Fruit fly (Drosophila melanogaster) whole organism, embryonic: ENCODE results near the gene CG33282.

ENCODE experiments used
- Antp ChIP-seq: fragments of 200-800 bp; sonication (Bioruptor generic); optimal IDR thresholded peaks from 3 replicates; lab custom pipeline; 2016; ENCODE audit warnings: missing biosample characterization, missing genetic modification characterization
- CG10209 ChIP-seq: fragments of 200-800 bp; sonication (Bioruptor generic); optimal IDR thresholded peaks from 3 replicates; lab custom pipeline; 2017; ENCODE audit warnings: missing biosample characterization, mild to moderate bottlenecking, missing genetic modification characterization, missing genetic modification reagents
- CG10462 ChIP-seq: fragments of 200-800 bp; sonication (Bioruptor generic); optimal IDR thresholded peaks from 2 replicates; lab custom pipeline; 2016; ENCODE audit warnings: missing biosample characterization, missing genetic modification characterization
- CG10543 ChIP-seq: fragments of 200-800 bp; sonication (Bioruptor generic); optimal IDR thresholded peaks from 3 replicates; lab custom pipeline; 2017; ENCODE audit warnings: missing biosample characterization, mild to moderate bottlenecking, missing genetic modification characterization, moderate library complexity
- CG10565 ChIP-seq: fragments of 200-800 bp; sonication (Bioruptor generic); optimal IDR thresholded peaks from 3 replicates; lab custom pipeline; 2016; ENCODE audit warnings: missing biosample characterization, mild to moderate bottlenecking, missing genetic modification characterization
- CG11456 ChIP-seq: fragments of 200-800 bp; sonication (Bioruptor generic); IDR thresholded peaks from 3 replicates; pipeline ENCODE4 v1.3.6; 2022; ENCODE audit warnings: missing biosample characterization, missing genetic modification characterization
- CG11504 ChIP-seq: fragments of 200-800 bp; sonication (Bioruptor generic); optimal IDR thresholded peaks from 3 replicates; lab custom pipeline; 2019; ENCODE audit warnings: missing biosample characterization, mild to moderate bottlenecking, missing genetic modification characterization, moderate library complexity
- CG11560 ChIP-seq: fragments of 200-800 bp; sonication (Bioruptor generic); IDR thresholded peaks from 3 replicates; pipeline ENCODE4 v1.3.6; 2022; ENCODE audit warnings: missing biosample characterization, missing genetic modification characterization
- CG12104 ChIP-seq: fragments of 200-800 bp; sonication (Bioruptor generic); optimal IDR thresholded peaks from 3 replicates; lab custom pipeline; 2016; ENCODE audit warnings: missing biosample characterization, missing genetic modification characterization
- CG12155 ChIP-seq: fragments of 200-800 bp; sonication (Bioruptor generic); optimal IDR thresholded peaks from 3 replicates; lab custom pipeline; 2016; ENCODE audit warnings: missing biosample characterization, missing genetic modification characterization
- CG12769 ChIP-seq: fragments of 200-800 bp; sonication (Bioruptor generic); optimal IDR thresholded peaks from 2 replicates; lab custom pipeline; 2019; ENCODE audit warnings: missing biosample characterization, mild to moderate bottlenecking, missing genetic modification characterization, moderate library complexity
- CG14965 ChIP-seq: fragments of 200-800 bp; sonication (Bioruptor generic); optimal IDR thresholded peaks from 2 replicates; lab custom pipeline; 2016; ENCODE audit warnings: missing biosample characterization, missing genetic modification characterization, borderline replicate concordance
- CG15073 ChIP-seq: fragments of 200-800 bp; sonication (Bioruptor generic); optimal IDR thresholded peaks from 2 replicates; lab custom pipeline; 2016; ENCODE audit warnings: missing biosample characterization, missing genetic modification characterization
- CG15696 ChIP-seq: fragments of 200-800 bp; sonication (Bioruptor generic); optimal IDR thresholded peaks from 2 replicates; lab custom pipeline; 2019; ENCODE audit warnings: missing biosample characterization, mild to moderate bottlenecking, missing genetic modification characterization, moderate library complexity
- CG17186 ChIP-seq: fragments of 200-800 bp; sonication (Bioruptor generic); optimal IDR thresholded peaks from 3 replicates; lab custom pipeline; 2017; ENCODE audit warnings: missing biosample characterization, missing genetic modification reagents, missing genetic modification characterization
- CG17359 ChIP-seq: fragments of 200-800 bp; sonication (Bioruptor generic); optimal IDR thresholded peaks from 3 replicates; lab custom pipeline; 2018; ENCODE audit warnings: missing biosample characterization, mild to moderate bottlenecking, missing genetic modification characterization, moderate library complexity
- CG18764 ChIP-seq: fragments of 200-800 bp; sonication (Bioruptor generic); optimal IDR thresholded peaks from 3 replicates; lab custom pipeline; 2016; ENCODE audit warnings: missing biosample characterization, missing genetic modification characterization
- CG2120 ChIP-seq: fragments of 200-800 bp; sonication (Bioruptor generic); optimal IDR thresholded peaks from 3 replicates; lab custom pipeline; 2016; ENCODE audit warnings: missing biosample characterization, missing genetic modification characterization
- CG3838 ChIP-seq: fragments of 200-800 bp; sonication (Bioruptor generic); optimal IDR thresholded peaks from 3 replicates; lab custom pipeline; 2016; ENCODE audit warnings: missing biosample characterization, missing genetic modification characterization
- CG3995 ChIP-seq: fragments of 200-800 bp; sonication (Bioruptor generic); optimal IDR thresholded peaks from 3 replicates; lab custom pipeline; 2016; ENCODE audit warnings: missing biosample characterization, missing genetic modification characterization
- CG4328 ChIP-seq: fragments of 200-800 bp; sonication (Bioruptor generic); optimal IDR thresholded peaks from 3 replicates; lab custom pipeline; 2017; ENCODE audit warnings: missing biosample characterization, missing genetic modification reagents, missing genetic modification characterization
- CG7963 ChIP-seq: fragments of 200-800 bp; sonication (Bioruptor generic); IDR thresholded peaks from 3 replicates; pipeline ENCODE4 v1.3.6; 2022; ENCODE audit warnings: missing biosample characterization, missing genetic modification characterization; ENCODE audit not compliant: partially characterized antibody
- CG9609 ChIP-seq: fragments of 200-800 bp; sonication (Bioruptor generic); optimal IDR thresholded peaks from 3 replicates; lab custom pipeline; 2016; ENCODE audit warnings: missing biosample characterization, missing genetic modification characterization
- CHES-1-like ChIP-seq: fragments of 200-800 bp; sonication (Bioruptor generic); optimal IDR thresholded peaks from 2 replicates; lab custom pipeline; 2016; ENCODE audit warnings: missing biosample characterization, missing genetic modification characterization
- E2f2 ChIP-seq: fragments of 200-800 bp; sonication (Bioruptor generic); IDR thresholded peaks from 2 replicates; pipeline ENCODE4 v1.3.6; 2022; ENCODE audit warnings: missing biosample characterization, missing genetic modification characterization
- Fer3 ChIP-seq: fragments of 200-800 bp; sonication (Bioruptor generic); optimal IDR thresholded peaks from 2 replicates; lab custom pipeline; 2018; ENCODE audit warnings: missing biosample characterization, mild to moderate bottlenecking, missing genetic modification characterization, moderate library complexity
- Meics ChIP-seq: fragments of 200-800 bp; sonication (Bioruptor generic); optimal IDR thresholded peaks from 2 replicates; lab custom pipeline; 2017; ENCODE audit warnings: missing biosample characterization, mild to moderate bottlenecking, missing genetic modification characterization
- Mes4 ChIP-seq: fragments of 200-800 bp; sonication (Bioruptor generic); optimal IDR thresholded peaks from 2 replicates; lab custom pipeline; 2016; ENCODE audit warnings: missing biosample characterization, missing genetic modification characterization
- Nf-YC ChIP-seq: fragments of 200-800 bp; optimal IDR thresholded peaks from 3 replicates; lab custom pipeline; 2019; ENCODE audit warnings: missing biosample characterization, mild to moderate bottlenecking, missing genetic modification characterization, moderate library complexity
- NfI ChIP-seq: fragments of 200-800 bp; sonication (Bioruptor generic); optimal IDR thresholded peaks from 3 replicates; lab custom pipeline; 2018; ENCODE audit warnings: missing biosample characterization, mild to moderate bottlenecking, missing genetic modification characterization, moderate library complexity
- Opbp ChIP-seq: fragments of 200-800 bp; sonication (Bioruptor generic); IDR thresholded peaks from 3 replicates; pipeline ENCODE4 v1.3.6; 2022; ENCODE audit warnings: missing biosample characterization, missing genetic modification characterization; ENCODE audit not compliant: partially characterized antibody
- Optix ChIP-seq: fragments of 200-800 bp; sonication (Bioruptor generic); IDR thresholded peaks from 3 replicates; pipeline ENCODE4 v1.3.6; 2022; ENCODE audit warnings: missing biosample characterization, missing genetic modification characterization
- Six4 ChIP-seq: fragments of 200-800 bp; sonication (Bioruptor generic); optimal IDR thresholded peaks from 2 replicates; lab custom pipeline; 2016; ENCODE audit warnings: missing biosample characterization, missing genetic modification characterization
- Sox102F ChIP-seq: fragments of 200-800 bp; sonication (Bioruptor generic); optimal IDR thresholded peaks from 2 replicates; lab custom pipeline; 2018; ENCODE audit warnings: missing biosample characterization, mild to moderate bottlenecking, missing genetic modification characterization, moderate library complexity
- Sry-δ ChIP-seq: fragments of 200-800 bp; sonication (Bioruptor generic); optimal IDR thresholded peaks from 2 replicates; lab custom pipeline; 2016; ENCODE audit warnings: missing biosample characterization, missing genetic modification characterization
- Usf ChIP-seq: fragments of 200-800 bp; sonication (Bioruptor generic); optimal IDR thresholded peaks from 2 replicates; lab custom pipeline; 2017; ENCODE audit warnings: missing genotype, missing biosample characterization, missing genetic modification characterization
- Xrp1 ChIP-seq: fragments of 200-800 bp; sonication (Bioruptor generic); IDR thresholded peaks from 2 replicates; pipeline ENCODE4 v1.3.6; 2022; ENCODE audit warnings: missing biosample characterization, missing genetic modification characterization
- amos ChIP-seq: fragments of 200-800 bp; sonication (Bioruptor generic); IDR thresholded peaks from 2 replicates; pipeline ENCODE4 v1.3.6; 2022; ENCODE audit warnings: missing biosample characterization, missing genetic modification characterization; ENCODE audit not compliant: partially characterized antibody
- bcd ChIP-seq: fragments of 200-800 bp; sonication (Bioruptor generic); optimal IDR thresholded peaks from 2 replicates; lab custom pipeline; 2017; ENCODE audit warnings: missing biosample characterization, mild to moderate bottlenecking, missing genetic modification characterization
- bowl ChIP-seq: fragments of 200-800 bp; sonication (Bioruptor generic); IDR thresholded peaks from 2 replicates; pipeline ENCODE4 v1.3.6; 2022; ENCODE audit warnings: missing biosample characterization, missing genetic modification characterization
- br ChIP-seq: fragments of >200 bp; optimal IDR thresholded peaks from 2 replicates; lab custom pipeline; 2017
- cad ChIP-seq: fragments of >200 bp; optimal IDR thresholded peaks from 2 replicates; lab custom pipeline; 2017; ENCODE audit warnings: missing biosample characterization, missing genetic modification characterization
- crc ChIP-seq: fragments of 200-800 bp; sonication (Bioruptor generic); optimal IDR thresholded peaks from 2 replicates; lab custom pipeline; 2016; ENCODE audit warnings: missing biosample characterization, missing genetic modification characterization
- ewg ChIP-seq: fragments of 200-800 bp; sonication (Bioruptor generic); optimal IDR thresholded peaks from 3 replicates; lab custom pipeline; 2017; ENCODE audit warnings: mild to moderate bottlenecking, missing biosample characterization, missing genetic modification reagents, missing genetic modification characterization
- gem ChIP-seq: fragments of 200-800 bp; sonication (Bioruptor generic); optimal IDR thresholded peaks from 2 replicates; lab custom pipeline; 2019; ENCODE audit warnings: missing biosample characterization, mild to moderate bottlenecking, missing genetic modification characterization, moderate library complexity
- nau ChIP-seq: fragments of 200-800 bp; sonication (Bioruptor generic); optimal IDR thresholded peaks from 3 replicates; lab custom pipeline; 2017; ENCODE audit warnings: missing biosample characterization, mild to moderate bottlenecking, missing genetic modification characterization, missing genetic modification reagents
- pfk ChIP-seq: fragments of 200-800 bp; sonication (Bioruptor generic); optimal IDR thresholded peaks from 2 replicates; lab custom pipeline; 2018; ENCODE audit warnings: missing biosample characterization, mild to moderate bottlenecking, missing genetic modification characterization, moderate library complexity
- scrt ChIP-seq: fragments of 200-800 bp; sonication (Bioruptor generic); optimal IDR thresholded peaks from 2 replicates; lab custom pipeline; 2018; ENCODE audit warnings: missing biosample characterization, mild to moderate bottlenecking, missing genetic modification characterization, moderate library complexity
- sob ChIP-seq: fragments of 200-800 bp; sonication (Bioruptor generic); IDR thresholded peaks from 2 replicates; pipeline ENCODE4 v1.3.6; 2022; ENCODE audit warnings: missing biosample characterization, missing genetic modification characterization
- stwl ChIP-seq: fragments of 200-800 bp; sonication (Bioruptor generic); optimal IDR thresholded peaks from 3 replicates; lab custom pipeline; 2018; ENCODE audit warnings: missing biosample characterization, mild to moderate bottlenecking, missing genetic modification characterization, moderate library complexity
- vvl ChIP-seq: fragments of 200-800 bp; sonication (Bioruptor generic); IDR thresholded peaks from 2 replicates; pipeline ENCODE4 v1.3.6; 2022; ENCODE audit warnings: missing biosample characterization, missing genetic modification characterization
- yki ChIP-seq: fragments of >200 bp; optimal IDR thresholded peaks from 3 replicates; lab custom pipeline; 2018

The CG33282 gene

DNA sequence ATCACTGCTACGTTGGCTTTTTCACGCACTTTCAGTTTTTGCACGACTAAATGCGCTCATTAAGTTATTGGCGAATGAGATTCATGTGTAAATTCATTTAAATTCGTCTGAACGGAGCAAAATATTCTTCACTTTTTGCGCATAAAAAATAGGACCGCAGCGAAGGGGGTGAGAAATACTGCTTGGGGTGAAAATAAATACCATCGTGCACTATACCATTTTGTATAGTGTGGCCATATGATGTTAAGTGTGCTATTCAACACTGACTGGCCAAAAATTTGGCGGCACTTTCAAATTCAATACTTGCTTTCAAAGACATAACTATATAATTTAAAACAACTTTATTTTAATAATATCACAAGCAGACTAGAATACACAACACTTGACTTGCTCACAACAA, 45.5 kb downstream of the CG33282 start, which contains the start of gene GramD1B (continued):
- no peak for TF ChIP-seq CG7963
- TF ChIP-seq Usf (GFP tag; lab: Kevin White, UChicago) = no peak
- no peak for TF ChIP-seq Antp (GFP tag; lab: Kevin White, UChicago)
- TF ChIP-seq Xrp1 (GFP tag; lab: Robert Waterston, UW) = no peak; the same call in 1 of the 2 replicates
- TF ChIP-seq amos = peak; percentile 40; the same call in 1 of the 2 replicates
- TF ChIP-seq CG18764 (GFP tag; lab: Kevin White, UChicago) = no peak
- peak; percentile 34 for TF ChIP-seq NfI (GFP tag; lab: Kevin White, UChicago)
- no peak for TF ChIP-seq CG15073
- TF ChIP-seq yki (lab: Kevin White, UChicago) = no peak
- TF ChIP-seq E2f2 (GFP tag; lab: Robert Waterston, UW) = peak; percentile 98
- no peak for TF ChIP-seq CG15696 (tag; lab: Kevin White, UChicago)
- TF ChIP-seq scrt = no peak
- no peak for TF ChIP-seq CG17359
- no peak for TF ChIP-seq Sox102F (GFP tag; lab: Kevin White, UChicago)
- TF ChIP-seq stwl (tag; lab: Kevin White, UChicago) = peak; percentile 97
- TF ChIP-seq CG14965 (GFP tag; lab: Kevin White, UChicago) = no peak
- TF ChIP-seq vvl = no peak; the same call in 1 of the 2 replicates
- no peak for TF ChIP-seq br (lab: Kevin White, UChicago)
- TF ChIP-seq Meics = peak; percentile 15
- no peak for TF ChIP-seq CG12104
- TF ChIP-seq CG4328 (GFP tag; lab: Kevin White, UChicago) = no peak
- no peak for TF ChIP-seq CG12155 (GFP tag; lab: Kevin White, UChicago)
- no peak for TF ChIP-seq crc (GFP tag; lab: Kevin White, UChicago)
- no peak for TF ChIP-seq Mes4 (GFP tag; lab: Kevin White, UChicago)
- TF ChIP-seq CG10565 (GFP tag; lab: Kevin White, UChicago) = no peak
- peak; percentile 32 for TF ChIP-seq Sry-δ (GFP tag; lab: Kevin White, UChicago)
- no peak for TF ChIP-seq Optix (GFP tag; lab: Robert Waterston, UW)
- no peak for TF ChIP-seq Fer3 (tag; lab: Kevin White, UChicago)
- no peak for TF ChIP-seq Nf-YC
- peak; percentile 26 for TF ChIP-seq CG12769 (tag; lab: Kevin White, UChicago)
- no peak for TF ChIP-seq nau (GFP tag; lab: Kevin White, UChicago)
- TF ChIP-seq pfk = no peak
- TF ChIP-seq bowl (GFP tag; lab: Robert Waterston, UW) = no peak
- TF ChIP-seq CG11504 (tag; lab: Kevin White, UChicago) = peak; percentile 6
- TF ChIP-seq CG17186 (GFP tag; lab: Kevin White, UChicago) = peak; percentile 88
- no peak for TF ChIP-seq CG10209 (GFP tag; lab: Kevin White, UChicago)
- TF ChIP-seq ewg (GFP tag; lab: Kevin White, UChicago) = peak; percentile 41
- no peak for TF ChIP-seq Six4 (GFP tag; lab: Kevin White, UChicago)
- TF ChIP-seq CG3838 = no peak
- TF ChIP-seq CG9609 (GFP tag; lab: Kevin White, UChicago) = peak; percentile 12
- TF ChIP-seq gem (tag; lab: Kevin White, UChicago) = no peak
- peak; percentile 44; the same call in 1 of the 3 replicates for TF ChIP-seq Opbp (GFP tag; lab: Robert Waterston, UW)
- no peak for TF ChIP-seq bcd (GFP tag; lab: Kevin White, UChicago)
- no peak for TF ChIP-seq cad (GFP tag; lab: Kevin White, UChicago)
- TF ChIP-seq sob = no peak
- peak; percentile 72 for TF ChIP-seq CG3995 (GFP tag; lab: Kevin White, UChicago)
- peak; percentile 42 for TF ChIP-seq CHES-1-like (GFP tag; lab: Kevin White, UChicago)
- TF ChIP-seq CG11560 = no peak
- peak; percentile 53 for TF ChIP-seq CG2120 (GFP tag; lab: Kevin White, UChicago)
- no peak for TF ChIP-seq CG11456 (GFP tag; lab: Robert Waterston, UW)
- TF ChIP-seq CG10462 (GFP tag; lab: Kevin White, UChicago) = no peak
- no peak for TF ChIP-seq CG10543 (GFP tag; lab: Kevin White, UChicago)
